Worm (Caenorhabditis elegans) whole organism, midembryonic: Measurements from ENCODE around the gene Y47D7A.11.

ENCODE experiments used
- T22C8.4 ChIP-seq: fragments of 200-800 bp; sonication (Bioruptor generic); IDR thresholded peaks from 2 replicates; pipeline ENCODE4 v1.3.6; 2022; ENCODE audit warnings: missing genetic modification characterization, missing compliant biosample characterization
- cog-1 ChIP-seq: sonication (generic microtip); optimal IDR thresholded peaks from 2 replicates; lab custom pipeline; 2016; ENCODE audit warnings: missing genetic modification characterization, missing compliant biosample characterization
- flt-1 ChIP-seq: fragments of 200-800 bp; sonication (Bioruptor generic); IDR thresholded peaks from 2 replicates; pipeline ENCODE4 v1.3.6; 2022; ENCODE audit warnings: missing genetic modification characterization, missing compliant biosample characterization
- klf-2 ChIP-seq: fragments of 200-800 bp; sonication (Bioruptor generic); conservative IDR thresholded peaks from 2 replicates; pipeline ENCODE4 v1.3.6; 2022; ENCODE audit warnings: missing genetic modification reagents, missing genetic modification characterization, missing compliant biosample characterization
- med-1 ChIP-seq: sonication (generic microtip); optimal IDR thresholded peaks from 2 replicates; lab custom pipeline; 2017; ENCODE audit warnings: missing genetic modification characterization, mild to moderate bottlenecking, missing compliant biosample characterization, antibody characterized with exemption, missing genetic modification reagents; ENCODE audit not compliant: insufficient read depth
- ref-1 ChIP-seq: fragments of 200-800 bp; sonication (Bioruptor generic); conservative IDR thresholded peaks from 2 replicates; pipeline ENCODE4 v1.3.6; 2022; ENCODE audit warnings: missing genetic modification reagents, missing genetic modification characterization, missing compliant biosample characterization
- tab-1 ChIP-seq: fragments of 200-800 bp; sonication (Bioruptor generic); IDR thresholded peaks from 2 replicates; pipeline ENCODE4 v1.3.6; 2022; ENCODE audit warnings: missing genetic modification characterization, missing compliant biosample characterization
- ztf-23 ChIP-seq: fragments of 200-800 bp; sonication (Bioruptor generic); IDR thresholded peaks from 2 replicates; pipeline ENCODE4 v1.3.6; 2022; ENCODE audit warnings: missing genetic modification reagents, missing genetic modification characterization, missing compliant biosample characterization
- ztf-29 ChIP-seq: fragments of 200-800 bp; sonication (Bioruptor generic); IDR thresholded peaks from 2 replicates; pipeline ENCODE4 v1.3.6; 2022; ENCODE audit warnings: missing genetic modification reagents, missing genetic modification characterization, missing compliant biosample characterization

Gene Y47D7A.11

DNA sequence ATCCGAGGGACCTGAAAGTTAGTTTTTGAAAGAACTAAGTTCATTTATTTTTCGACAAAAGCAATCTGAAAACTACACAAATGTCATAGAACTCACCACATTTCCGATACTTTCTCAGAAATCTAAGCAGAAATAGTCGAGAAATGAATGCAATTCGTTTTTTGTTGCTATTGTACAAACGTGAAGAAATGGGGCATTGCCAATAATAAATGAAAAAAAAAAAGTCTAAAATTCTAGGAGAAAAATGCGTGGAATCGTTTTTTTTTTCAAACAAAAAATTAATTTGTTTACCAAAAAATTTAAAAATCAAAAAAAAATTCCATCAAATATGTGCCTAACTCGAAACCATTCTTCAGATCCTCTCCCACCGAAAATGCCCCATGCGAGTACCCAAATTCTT lies 16.4 kb downstream of the Y47D7A.11 start, which contains the start of gene Y47D7A.17:
TSS of gene Y47D7A.17 (minus strand) at position 101 of the 400 bp plus-strand sequence.
- no peak for TF ChIP-seq ref-1
- TF ChIP-seq klf-2 (GFP tag; lab: Robert Waterston, UW): no peak
- TF ChIP-seq ztf-23 (GFP tag; lab: Robert Waterston, UW): no peak
- no peak for TF ChIP-seq cog-1 (tag; lab: Kevin White, UChicago)
- no peak for TF ChIP-seq med-1 (GFP tag; lab: Kevin White, UChicago)
- no peak for TF ChIP-seq flt-1 (GFP tag; lab: Robert Waterston, UW)
- TF ChIP-seq T22C8.4 (GFP tag; lab: Robert Waterston, UW): no peak
- TF ChIP-seq tab-1 (GFP tag; lab: Robert Waterston, UW): no peak
- no peak for TF ChIP-seq ztf-29

ce11 chrV:4410643-4411042 lies 17.5 kb downstream of the Y47D7A.11 start, which contains the start of gene Y47D7A.3:
Gene Y47D7A.3 (plus strand): TSS chrV:4410943.
- TF ChIP-seq med-1 (GFP tag; lab: Kevin White, UChicago): no peak
- TF ChIP-seq ref-1: no peak
- no peak for TF ChIP-seq flt-1 (GFP tag; lab: Robert Waterston, UW)
- no peak for TF ChIP-seq tab-1 (GFP tag; lab: Robert Waterston, UW)
- no peak for TF ChIP-seq cog-1 (tag; lab: Kevin White, UChicago)
- no peak for TF ChIP-seq klf-2 (GFP tag; lab: Robert Waterston, UW)
- no peak for TF ChIP-seq ztf-23 (GFP tag; lab: Robert Waterston, UW)
- no peak for TF ChIP-seq ztf-29

ce11 chrV:4407519-4407918 lies 20.6 kb downstream of the Y47D7A.11 start, which contains the start of gene nhr-118:
Gene nhr-118 (plus strand): TSS chrV:4407819.
- TF ChIP-seq tab-1 (GFP tag; lab: Robert Waterston, UW): no peak
- no peak for TF ChIP-seq cog-1 (tag; lab: Kevin White, UChicago)
- TF ChIP-seq ref-1: no peak
- TF ChIP-seq ztf-29: no peak
- no peak for TF ChIP-seq T22C8.4 (GFP tag; lab: Robert Waterston, UW)
- TF ChIP-seq med-1 (GFP tag; lab: Kevin White, UChicago): no peak
- no peak for TF ChIP-seq klf-2 (GFP tag; lab: Robert Waterston, UW)
- no peak for TF ChIP-seq ztf-23 (GFP tag; lab: Robert Waterston, UW)
- TF ChIP-seq flt-1 (GFP tag; lab: Robert Waterston, UW): no peak

DNA sequence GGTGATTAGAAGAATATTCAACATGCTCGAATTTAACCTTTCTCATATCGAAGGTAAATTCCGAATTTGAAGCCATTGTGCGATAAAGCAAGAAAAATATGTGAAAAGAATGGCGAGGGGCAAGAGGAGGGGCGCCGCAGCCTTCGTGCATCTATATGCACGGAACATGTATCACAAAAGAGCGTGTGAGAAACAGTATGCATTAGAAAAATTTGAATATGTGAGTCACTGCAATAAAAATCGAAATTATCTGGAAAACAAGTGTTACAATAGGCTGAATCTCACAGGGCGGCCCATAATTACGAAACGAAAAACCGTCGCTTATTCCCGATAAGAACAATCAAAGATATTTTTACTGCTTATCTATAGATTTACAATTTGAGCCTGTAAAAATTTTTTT lies 26.2 kb downstream of the Y47D7A.11 start, which contains the start of gene F13A2.5:
TSS of gene F13A2.5 (minus strand) at position 101 of the 400 bp plus-strand sequence.
- no peak for TF ChIP-seq cog-1 (tag; lab: Kevin White, UChicago)
- TF ChIP-seq ztf-29: no peak
- TF ChIP-seq tab-1 (GFP tag; lab: Robert Waterston, UW): no peak
- TF ChIP-seq ref-1: no peak
- TF ChIP-seq flt-1 (GFP tag; lab: Robert Waterston, UW): no peak
- TF ChIP-seq med-1 (GFP tag; lab: Kevin White, UChicago): no peak
- no peak for TF ChIP-seq ztf-23 (GFP tag; lab: Robert Waterston, UW)
- TF ChIP-seq klf-2 (GFP tag; lab: Robert Waterston, UW): no peak
- TF ChIP-seq T22C8.4 (GFP tag; lab: Robert Waterston, UW): no peak

- TF ChIP-seq med-1 (GFP tag; lab: Kevin White, UChicago) (no peak), ref-1 (no peak), cog-1 (tag; lab: Kevin White, UChicago) (no peak), ztf-23 (GFP tag; lab: Robert Waterston, UW) (no peak), flt-1 (GFP tag; lab: Robert Waterston, UW) (no peak), klf-2 (GFP tag; lab: Robert Waterston, UW) (no peak), T22C8.4 (GFP tag; lab: Robert Waterston, UW) (no peak), tab-1 (GFP tag; lab: Robert Waterston, UW) (no peak), ztf-29 (no peak)
These were observed 28.0 kb downstream of the Y47D7A.11 start, which contains the start of gene F13A2.4 for ce11 chrV:4400118-4400517. Gene F13A2.4 (minus strand): TSS chrV:4400218.

- TF ChIP-seq ref-1 (no peak), cog-1 (tag; lab: Kevin White, UChicago) (no peak)
These were observed 29.2 kb downstream of the Y47D7A.11 start for ce11 chrV:4398884-4399283.

DNA sequence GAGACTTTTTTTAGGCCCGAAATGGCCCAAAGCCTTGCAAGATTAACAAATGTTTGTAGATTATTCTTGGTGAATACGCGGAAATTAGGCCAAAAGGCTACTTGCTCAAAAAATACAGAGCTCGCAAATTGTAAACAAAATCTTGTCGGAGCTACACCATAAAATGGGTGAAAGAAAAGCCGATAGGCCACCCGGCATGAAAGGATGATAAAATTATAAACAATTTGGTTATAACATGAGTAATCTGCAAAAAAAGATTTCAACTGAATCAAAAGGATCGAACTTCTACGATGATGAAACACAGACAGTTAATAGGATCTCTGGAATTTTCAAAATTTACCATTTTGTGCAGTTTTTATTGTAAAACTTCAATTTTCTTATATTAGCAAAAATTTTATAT lies 30.0 kb downstream of the Y47D7A.11 start:
- TF ChIP-seq T22C8.4 (GFP tag; lab: Robert Waterston, UW): no peak
- no peak for TF ChIP-seq klf-2 (GFP tag; lab: Robert Waterston, UW)
- TF ChIP-seq flt-1 (GFP tag; lab: Robert Waterston, UW): no peak
- no peak for TF ChIP-seq cog-1 (tag; lab: Kevin White, UChicago)
- TF ChIP-seq ztf-23 (GFP tag; lab: Robert Waterston, UW): no peak
- TF ChIP-seq ztf-29: no peak

- TF ChIP-seq ztf-23 (GFP tag; lab: Robert Waterston, UW) (no peak), tab-1 (GFP tag; lab: Robert Waterston, UW) (no peak), ref-1 (no peak), T22C8.4 (GFP tag; lab: Robert Waterston, UW) (no peak), med-1 (GFP tag; lab: Kevin White, UChicago) (no peak), ztf-29 (no peak), flt-1 (GFP tag; lab: Robert Waterston, UW) (no peak), cog-1 (tag; lab: Kevin White, UChicago) (no peak), klf-2 (GFP tag; lab: Robert Waterston, UW) (no peak)
These were observed 31.8 kb downstream of the Y47D7A.11 start, which contains the start of gene F13A2.3 for ce11 chrV:4396257-4396656. Gene F13A2.3 (minus strand): TSS chrV:4396357.

- TF ChIP-seq flt-1 (GFP tag; lab: Robert Waterston, UW): no peak
- no peak for TF ChIP-seq med-1 (GFP tag; lab: Kevin White, UChicago)
- no peak for TF ChIP-seq ztf-23 (GFP tag; lab: Robert Waterston, UW)
- no peak for TF ChIP-seq ref-1
- no peak for TF ChIP-seq ztf-29
- no peak for TF ChIP-seq cog-1 (tag; lab: Kevin White, UChicago)
- TF ChIP-seq klf-2 (GFP tag; lab: Robert Waterston, UW): no peak
These were observed 40.2 kb downstream of the Y47D7A.11 start for ce11 chrV:4387916-4388315.
